Worm (Caenorhabditis elegans) whole organism, late embryonic: ENCODE measurements around the gene rabr-2.

Experiments
- K09A11.1 ChIP-seq: sonication (generic microtip); optimal IDR thresholded peaks from 2 replicates; lab custom pipeline; 2017; ENCODE audit warnings: antibody characterized with exemption, mild to moderate bottlenecking, missing genetic modification characterization, missing compliant biosample characterization; ENCODE audit not compliant: insufficient read depth
- ceh-2 ChIP-seq: sonication (generic microtip); optimal IDR thresholded peaks from 2 replicates; lab custom pipeline; 2016; ENCODE audit warnings: missing genotype, missing genetic modification characterization, missing compliant biosample characterization
- ceh-24 ChIP-seq: sonication (generic microtip); optimal IDR thresholded peaks from 2 replicates; lab custom pipeline; 2016; ENCODE audit warnings: mild to moderate bottlenecking, missing genetic modification characterization, missing compliant biosample characterization
- ets-4 ChIP-seq: sonication (generic microtip); optimal IDR thresholded peaks from 2 replicates; lab custom pipeline; 2016; ENCODE audit warnings: missing genetic modification characterization, missing compliant biosample characterization
- hlh-30 ChIP-seq: sonication (generic microtip); optimal IDR thresholded peaks from 2 replicates; lab custom pipeline; 2017; ENCODE audit warnings: antibody characterized with exemption, missing genetic modification characterization, missing compliant biosample characterization; ENCODE audit not compliant: insufficient read depth
- hlh-6 ChIP-seq: sonication (generic microtip); optimal IDR thresholded peaks from 2 replicates; lab custom pipeline; 2016; ENCODE audit warnings: missing genotype, missing genetic modification characterization, missing compliant biosample characterization
- pqm-1 ChIP-seq: sonication (generic microtip); optimal IDR thresholded peaks from 2 replicates; lab custom pipeline; 2016; ENCODE audit warnings: missing genetic modification characterization, missing compliant biosample characterization
- pros-1 ChIP-seq: fragments of 150-350 bp; optimal IDR thresholded peaks from 2 replicates; lab custom pipeline; 2014; ENCODE audit warnings: missing biosample characterization, missing genetic modification reagents, missing genetic modification characterization
- unc-86 ChIP-seq: sonication (generic microtip); optimal IDR thresholded peaks from 2 replicates; lab custom pipeline; 2016; ENCODE audit warnings: missing genetic modification characterization, missing compliant biosample characterization

- TF ChIP-seq K09A11.1 (tag; lab: Kevin White, UChicago) (no peak), unc-86 (tag; lab: Kevin White, UChicago) (no peak), ceh-24 (tag; lab: Kevin White, UChicago) (no peak), ets-4 (tag; lab: Kevin White, UChicago) (no peak), hlh-6 (tag; lab: Kevin White, UChicago) (no peak), hlh-30 (tag; lab: Kevin White, UChicago) (no peak), ceh-2 (no peak), pqm-1 (tag; lab: Kevin White, UChicago) (no peak), pros-1 (tag; lab: Kevin White, UChicago) (no peak)
These were observed 11.2 kb downstream of the rabr-2 start, which contains the start of gene epic-1 for ce11 chrIV:17471870-17472459.
